Fruit fly (Drosophila melanogaster) whole organism, embryonic: ENCODE data around the gene Cyp303a1.

Experiments
- Asciz ChIP-seq: fragments of 200-800 bp; sonication (Bioruptor generic); optimal IDR thresholded peaks from 2 replicates; lab custom pipeline; 2017; ENCODE audit warnings: missing biosample characterization, mild to moderate bottlenecking, missing genetic modification characterization, missing genetic modification reagents
- BtbVII ChIP-seq: fragments of 200-800 bp; sonication (Bioruptor generic); optimal IDR thresholded peaks from 3 replicates; lab custom pipeline; 2017; ENCODE audit warnings: missing biosample characterization, mild to moderate bottlenecking, missing genetic modification characterization
- CG10366 ChIP-seq: fragments of 200-800 bp; sonication (Bioruptor generic); IDR thresholded peaks from 2 replicates; pipeline ENCODE4 v1.3.6; 2022; ENCODE audit warnings: missing biosample characterization, missing genetic modification characterization
- CG11247 ChIP-seq: fragments of 200-800 bp; sonication (Bioruptor generic); IDR thresholded peaks from 2 replicates; pipeline ENCODE4 v1.3.6; 2022; ENCODE audit warnings: missing biosample characterization, missing genetic modification characterization
- CG11695 ChIP-seq: fragments of 200-800 bp; sonication (Bioruptor generic); IDR thresholded peaks from 3 replicates; pipeline ENCODE4 v1.3.6; 2022; ENCODE audit warnings: missing biosample characterization, missing genetic modification characterization
- CG12155 ChIP-seq: fragments of 200-800 bp; sonication (Bioruptor generic); optimal IDR thresholded peaks from 3 replicates; lab custom pipeline; 2016; ENCODE audit warnings: missing biosample characterization, missing genetic modification characterization
- CG12236 ChIP-seq: fragments of 200-800 bp; sonication (Bioruptor generic); optimal IDR thresholded peaks from 2 replicates; lab custom pipeline; 2016; ENCODE audit warnings: missing biosample characterization, missing genetic modification characterization
- CG14014 ChIP-seq: fragments of 200-800 bp; sonication (Bioruptor generic); IDR thresholded peaks from 2 replicates; pipeline ENCODE4 v1.3.6; 2022; ENCODE audit warnings: missing biosample characterization, missing genetic modification characterization
- CG14441 ChIP-seq: fragments of 200-800 bp; sonication (Bioruptor generic); IDR thresholded peaks from 2 replicates; pipeline ENCODE4 v1.3.6; 2022; ENCODE audit warnings: missing biosample characterization, missing genetic modification characterization
- CG14965 ChIP-seq: fragments of 200-800 bp; sonication (Bioruptor generic); optimal IDR thresholded peaks from 2 replicates; lab custom pipeline; 2016; ENCODE audit warnings: missing biosample characterization, missing genetic modification characterization, borderline replicate concordance
- CG1529 ChIP-seq: fragments of 200-800 bp; sonication (Bioruptor generic); optimal IDR thresholded peaks from 3 replicates; lab custom pipeline; 2018; ENCODE audit warnings: missing biosample characterization, missing genetic modification characterization
- CG16813 ChIP-seq: fragments of 200-800 bp; sonication (Bioruptor generic); IDR thresholded peaks from 3 replicates; pipeline ENCODE4 v1.3.6; 2022; ENCODE audit warnings: missing biosample characterization, missing genetic modification characterization; ENCODE audit not compliant: partially characterized antibody
- CG17385 ChIP-seq: fragments of 200-800 bp; sonication (Bioruptor generic); optimal IDR thresholded peaks from 3 replicates; lab custom pipeline; 2018; ENCODE audit warnings: missing biosample characterization, mild to moderate bottlenecking, missing genetic modification characterization
- CG17912 ChIP-seq: fragments of 200-800 bp; sonication (Bioruptor generic); optimal IDR thresholded peaks from 2 replicates; lab custom pipeline; 2018; ENCODE audit warnings: missing biosample characterization, mild to moderate bottlenecking, missing genetic modification characterization
- CG18764 ChIP-seq: fragments of 200-800 bp; sonication (Bioruptor generic); optimal IDR thresholded peaks from 3 replicates; lab custom pipeline; 2016; ENCODE audit warnings: missing biosample characterization, missing genetic modification characterization
- CG32772 ChIP-seq: fragments of 200-800 bp; sonication (Bioruptor generic); IDR thresholded peaks from 2 replicates; pipeline ENCODE4 v1.3.6; 2022; ENCODE audit warnings: missing biosample characterization, missing genetic modification characterization
- CG6765 ChIP-seq: fragments of 200-800 bp; sonication (Bioruptor generic); optimal IDR thresholded peaks from 3 replicates; lab custom pipeline; 2017; ENCODE audit warnings: missing biosample characterization, mild to moderate bottlenecking, missing genetic modification characterization
- CG7271 ChIP-seq: fragments of 200-800 bp; sonication (Bioruptor generic); optimal IDR thresholded peaks from 2 replicates; lab custom pipeline; 2018; ENCODE audit warnings: missing biosample characterization, mild to moderate bottlenecking, missing genetic modification characterization, moderate library complexity
- CG8290 ChIP-seq, 3 experiments: fragments of 200-800 bp; sonication (Bioruptor generic); optimal IDR thresholded peaks; 2 replicates each; lab custom pipeline; 2016 to 2019; ENCODE audit warnings: missing biosample characterization in 3 of 3, missing genetic modification characterization in 3 of 3, mild to moderate bottlenecking in 2 of 3, moderate library complexity in 1 of 3
- Drgx ChIP-seq: fragments of 200-800 bp; sonication (Bioruptor generic); IDR thresholded peaks from 2 replicates; pipeline ENCODE4 v1.3.6; 2022; ENCODE audit warnings: missing biosample characterization, missing genetic modification characterization
- Eip74EF ChIP-seq, 2 experiments: fragments of 200-800 bp in 1 of 2; fragments of >200 bp in 1 of 2; sonication (Bioruptor generic) in 1 of 2; optimal IDR thresholded peaks; 2 replicates each; lab custom pipeline; 2017 to 2019; ENCODE audit warnings: missing biosample characterization in 2 of 2, missing genetic modification characterization in 2 of 2, mild to moderate bottlenecking in 1 of 2, moderate library complexity in 1 of 2
- Hey ChIP-seq: fragments of 200-800 bp; sonication (Bioruptor generic); optimal IDR thresholded peaks from 3 replicates; lab custom pipeline; 2018; ENCODE audit warnings: missing biosample characterization, mild to moderate bottlenecking, missing genetic modification characterization
- Hmr ChIP-seq: fragments of 200-800 bp; sonication (Bioruptor generic); optimal IDR thresholded peaks from 3 replicates; lab custom pipeline; 2017; ENCODE audit warnings: mild to moderate bottlenecking, missing biosample characterization, missing genetic modification reagents, missing genetic modification characterization
- Lhr ChIP-seq: fragments of 200-800 bp; sonication (Bioruptor generic); optimal IDR thresholded peaks from 3 replicates; lab custom pipeline; 2017; ENCODE audit warnings: mild to moderate bottlenecking, missing biosample characterization, missing genetic modification reagents, missing genetic modification characterization
- Lim3 ChIP-seq: fragments of 200-800 bp; sonication (Bioruptor generic); IDR thresholded peaks from 2 replicates; pipeline ENCODE4 v1.3.6; 2022; ENCODE audit warnings: missing biosample characterization, missing genetic modification characterization
- MTF-1 ChIP-seq: fragments of 200-800 bp; sonication (Bioruptor generic); optimal IDR thresholded peaks from 2 replicates; lab custom pipeline; 2018; ENCODE audit warnings: missing biosample characterization, mild to moderate bottlenecking, missing genetic modification characterization, borderline replicate concordance
- Mrtf ChIP-seq: fragments of 200-800 bp; sonication (Bioruptor generic); IDR thresholded peaks from 3 replicates; pipeline ENCODE4 v1.3.6; 2022; ENCODE audit warnings: missing biosample characterization, missing genetic modification characterization
- Nf-YB ChIP-seq: fragments of 200-800 bp; sonication (Bioruptor generic); optimal IDR thresholded peaks from 3 replicates; lab custom pipeline; 2019; ENCODE audit warnings: missing biosample characterization, mild to moderate bottlenecking, missing genetic modification characterization, moderate library complexity
- Opbp ChIP-seq: fragments of 200-800 bp; sonication (Bioruptor generic); IDR thresholded peaks from 3 replicates; pipeline ENCODE4 v1.3.6; 2022; ENCODE audit warnings: missing biosample characterization, missing genetic modification characterization; ENCODE audit not compliant: partially characterized antibody
- PHDP ChIP-seq: fragments of 200-800 bp; sonication (Bioruptor generic); optimal IDR thresholded peaks from 3 replicates; lab custom pipeline; 2018; ENCODE audit warnings: missing biosample characterization, mild to moderate bottlenecking, missing genetic modification characterization, moderate library complexity
- Pdp1 ChIP-seq, 2 experiments: fragments of 200-800 bp; sonication (Bioruptor generic); optimal IDR thresholded peaks; 3 replicates each; lab custom pipeline; 2016; ENCODE audit warnings: missing biosample characterization in 2 of 2, missing genetic modification characterization in 2 of 2, mild to moderate bottlenecking in 1 of 2, moderate library complexity in 1 of 2
- ac ChIP-seq: fragments of 200-800 bp; sonication (Bioruptor generic); optimal IDR thresholded peaks from 3 replicates; lab custom pipeline; 2017; ENCODE audit warnings: missing biosample characterization, mild to moderate bottlenecking, missing genetic modification characterization
- bab2 ChIP-seq: fragments of 200-800 bp; sonication (Bioruptor generic); optimal IDR thresholded peaks from 2 replicates; lab custom pipeline; 2016; ENCODE audit warnings: missing biosample characterization, missing genetic modification characterization
- bowl ChIP-seq: fragments of 200-800 bp; sonication (Bioruptor generic); IDR thresholded peaks from 2 replicates; pipeline ENCODE4 v1.3.6; 2022; ENCODE audit warnings: missing biosample characterization, missing genetic modification characterization
- cad ChIP-seq: fragments of >200 bp; optimal IDR thresholded peaks from 2 replicates; lab custom pipeline; 2017; ENCODE audit warnings: missing biosample characterization, missing genetic modification characterization
- cg ChIP-seq: fragments of 200-800 bp; sonication (Bioruptor generic); optimal IDR thresholded peaks from 3 replicates; lab custom pipeline; 2019; ENCODE audit warnings: missing biosample characterization, mild to moderate bottlenecking, missing genetic modification characterization, moderate library complexity
- ci ChIP-seq: fragments of 200-800 bp; sonication (Bioruptor generic); IDR thresholded peaks from 3 replicates; pipeline ENCODE4 v1.3.6; 2022; ENCODE audit warnings: missing biosample characterization, missing genetic modification characterization
- grn ChIP-seq: fragments of 200-800 bp; sonication (Bioruptor generic); optimal IDR thresholded peaks from 3 replicates; lab custom pipeline; 2017; ENCODE audit warnings: missing biosample characterization, missing genetic modification characterization
- gsb-n ChIP-seq: fragments of 200-800 bp; sonication (Bioruptor generic); optimal IDR thresholded peaks from 3 replicates; lab custom pipeline; 2018; ENCODE audit warnings: missing biosample characterization, mild to moderate bottlenecking, missing genetic modification characterization
- hbn ChIP-seq: fragments of 200-800 bp; sonication (Bioruptor generic); IDR thresholded peaks from 2 replicates; pipeline ENCODE4 v1.3.6; 2022; ENCODE audit warnings: missing biosample characterization, missing genetic modification characterization; ENCODE audit not compliant: partially characterized antibody
- pnt ChIP-seq: fragments of 200-800 bp; sonication (Bioruptor generic); optimal IDR thresholded peaks from 3 replicates; lab custom pipeline; 2016; ENCODE audit warnings: missing biosample characterization, missing genetic modification characterization
- prd ChIP-seq, 3 experiments: fragments of >200 bp in 2 of 3; fragments of 200-800 bp in 1 of 3; sonication (Bioruptor generic) in 1 of 3; optimal IDR thresholded peaks in 2 of 3; IDR thresholded peaks in 1 of 3; 2 replicates in 2 of 3; 3 replicates in 1 of 3; pipeline versions ENCODE4 v1.3.6 to Lab custom; 2017 to 2022; ENCODE audit warnings: missing biosample characterization in 1 of 3, missing genetic modification characterization in 1 of 3
- ranshi ChIP-seq: fragments of 200-800 bp; sonication (Bioruptor generic); IDR thresholded peaks from 2 replicates; pipeline ENCODE4 v1.3.6; 2022; ENCODE audit warnings: missing biosample characterization, missing genetic modification characterization
- salm ChIP-seq: fragments of 200-800 bp; sonication (Bioruptor generic); optimal IDR thresholded peaks from 2 replicates; lab custom pipeline; 2018; ENCODE audit warnings: missing biosample characterization, mild to moderate bottlenecking, missing genetic modification characterization
- stwl ChIP-seq: fragments of 200-800 bp; sonication (Bioruptor generic); optimal IDR thresholded peaks from 3 replicates; lab custom pipeline; 2018; ENCODE audit warnings: missing biosample characterization, mild to moderate bottlenecking, missing genetic modification characterization, moderate library complexity
- twi ChIP-seq: fragments of 200-800 bp; optimal IDR thresholded peaks from 2 replicates; lab custom pipeline; 2019; ENCODE audit warnings: missing biosample characterization, mild to moderate bottlenecking, missing genetic modification characterization, moderate library complexity
- zfh1 ChIP-seq: fragments of 200-800 bp; sonication (Bioruptor generic); IDR thresholded peaks from 3 replicates; pipeline ENCODE4 v1.3.6; 2022; ENCODE audit warnings: missing biosample characterization, missing genetic modification characterization

Cyp303a1 gene

DNA sequence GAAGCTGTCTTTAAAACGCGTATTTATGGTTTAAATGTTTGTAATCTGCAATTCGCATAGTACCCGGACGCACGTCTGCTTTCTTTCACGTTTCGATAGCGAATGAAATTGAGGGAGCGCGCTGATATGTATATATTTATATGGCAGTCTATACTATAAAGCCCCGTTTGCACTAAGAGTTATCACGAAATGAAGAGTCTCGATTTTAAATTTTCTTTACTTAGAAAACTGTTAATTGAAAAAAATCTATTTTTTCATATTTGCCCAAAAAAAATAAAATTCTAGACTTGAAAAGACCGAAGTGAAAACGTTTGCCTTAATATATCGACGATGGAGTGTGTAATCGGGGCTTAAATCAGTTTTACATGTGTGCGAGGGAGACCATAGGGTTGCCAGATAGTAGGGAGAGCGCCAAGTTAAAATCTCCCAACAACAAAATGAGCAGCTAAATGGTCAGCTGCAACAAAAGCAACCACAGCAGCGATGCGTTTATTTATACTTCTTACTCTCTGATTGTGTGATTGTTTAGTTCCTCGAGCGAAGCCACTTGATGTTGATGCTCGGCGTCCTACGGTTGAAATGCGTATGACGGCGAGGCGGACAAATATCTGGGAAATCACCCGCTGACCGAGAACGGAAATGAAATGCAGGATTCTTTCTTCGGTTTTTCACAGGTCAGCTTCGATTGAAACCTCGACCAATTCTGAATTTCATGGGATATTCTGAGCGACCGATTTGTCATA, 31.7 kb downstream of the Cyp303a1 start, which contains the start of gene cact (continued):
- peak in 1 of 2 experiments; percentile 80 for TF ChIP-seq Eip74EF (GFP tag; optimal IDR thresholded peaks at IDR 0.05; lab: Kevin White, UChicago)
- peak; percentile 32; the same call in 1 of the 2 replicates for TF ChIP-seq bowl (GFP tag; lab: Robert Waterston, UW)
- peak; percentile 73 for TF ChIP-seq CG7271 (tag; lab: Kevin White, UChicago)
- TF ChIP-seq ranshi (GFP tag; lab: Robert Waterston, UW), result peak; percentile 92
- peak; percentile 58 for TF ChIP-seq Hey (tag; lab: Kevin White, UChicago)
- TF ChIP-seq bab2 (GFP tag; lab: Kevin White, UChicago), result peak; percentile 94
- TF ChIP-seq CG17385, result peak; percentile 78
- peak; percentile 93 for TF ChIP-seq pnt (GFP tag; lab: Kevin White, UChicago)
- peak; percentile 89 for TF ChIP-seq ci (GFP tag; lab: Robert Waterston, UW)
- TF ChIP-seq Opbp (GFP tag; lab: Robert Waterston, UW), result no peak
- TF ChIP-seq MTF-1 (GFP tag; lab: Kevin White, UChicago), result peak; percentile 40
- TF ChIP-seq cg (GFP tag; lab: Kevin White, UChicago), result peak; percentile 84
- TF ChIP-seq stwl (tag; lab: Kevin White, UChicago), result peak; percentile 80
- peak; percentile 91 for TF ChIP-seq zfh1 (GFP tag; lab: Robert Waterston, UW)
- TF ChIP-seq CG17912 (GFP tag; lab: Kevin White, UChicago), result peak; percentile 66
- peak; percentile 89 for TF ChIP-seq CG10366 (GFP tag; lab: Robert Waterston, UW)
- TF ChIP-seq CG11695, result peak; percentile 89
- TF ChIP-seq grn, result peak; percentile 77
- TF ChIP-seq CG6765 (GFP tag; lab: Kevin White, UChicago), result peak; percentile 63
- TF ChIP-seq CG14441 (GFP tag; lab: Robert Waterston, UW), result peak; percentile 86
- TF ChIP-seq CG1529 (GFP tag; lab: Kevin White, UChicago), result peak; percentile 82
- peak; percentile 92 to 94 for TF ChIP-seq Pdp1 (GFP tag; optimal IDR thresholded peaks at IDR 0.05; lab: Kevin White, UChicago)
- TF ChIP-seq Asciz (GFP tag; lab: Kevin White, UChicago), result peak; percentile 84
- TF ChIP-seq CG18764, result peak; percentile 85
- peak; percentile 86 for TF ChIP-seq salm
- TF ChIP-seq CG32772 (GFP tag; lab: Robert Waterston, UW), result peak; percentile 89
- no peak for TF ChIP-seq cad (GFP tag; lab: Kevin White, UChicago)
- peak; percentile 93 for TF ChIP-seq Hmr (GFP tag; lab: Kevin White, UChicago)
- peak; percentile 85 for TF ChIP-seq CG11247 (GFP tag; lab: Robert Waterston, UW)
- TF ChIP-seq CG16813, result peak; percentile 57; the same call in 2 of the 3 replicates
- TF ChIP-seq CG12236, result peak; percentile 92
- TF ChIP-seq Lim3 (GFP tag; lab: Robert Waterston, UW), result 0 out of 2 replicates have a peak, but pooled peaks have one; percentile 55
- TF ChIP-seq ac (GFP tag; lab: Kevin White, UChicago), result peak; percentile 72
- peak; percentile 95 for TF ChIP-seq PHDP (tag; lab: Kevin White, UChicago)
- peak; percentile 82 for TF ChIP-seq Nf-YB (GFP tag; lab: Kevin White, UChicago)
- peak; percentile 92 for TF ChIP-seq gsb-n (tag; lab: Kevin White, UChicago)
- peak; percentile 86; the same call in 2 of the 3 replicates for TF ChIP-seq Mrtf (GFP tag; lab: Robert Waterston, UW)
- TF ChIP-seq Lhr, result peak; percentile 87
- TF ChIP-seq CG14014, result peak; percentile 85
- peak; percentile 89 for TF ChIP-seq twi (tag; lab: Kevin White, UChicago)
- peak; percentile 91 for TF ChIP-seq Drgx (GFP tag; lab: Robert Waterston, UW)
- TF ChIP-seq CG8290 (GFP tag; optimal IDR thresholded peaks at IDR 0.05; lab: Kevin White, UChicago), result peak; percentile 79
- peak; percentile 27 to 54 for TF ChIP-seq CG8290 (tag; optimal IDR thresholded peaks at IDR 0.05; lab: Kevin White, UChicago)
- peak; percentile 61 for TF ChIP-seq hbn (GFP tag; lab: Robert Waterston, UW)
- peak; percentile 95 for TF ChIP-seq CG12155 (GFP tag; lab: Kevin White, UChicago)
- TF ChIP-seq prd (optimal IDR thresholded peaks at IDR 0.05; lab: Kevin White, UChicago), result no peak
- TF ChIP-seq prd (GFP tag; IDR thresholded peaks at IDR 0.05; lab: Robert Waterston, UW), result peak; percentile 94
- peak; percentile 44 for TF ChIP-seq CG14965 (GFP tag; lab: Kevin White, UChicago)
- TF ChIP-seq BtbVII, result peak; percentile 88
